Worm (Caenorhabditis elegans) whole organism, L2 larva: Measurements from ENCODE around the gene oma-1.

Source experiments
- C34F6.9 ChIP-seq: fragments of 150-350 bp; optimal IDR thresholded peaks from 2 replicates; lab custom pipeline; 2014; ENCODE audit warnings: missing biosample characterization, missing genetic modification characterization
- F13H6.1 ChIP-seq: sonication (generic microtip); optimal IDR thresholded peaks from 2 replicates; lab custom pipeline; 2016; ENCODE audit warnings: missing genetic modification characterization, missing compliant biosample characterization
- R02D3.7 ChIP-seq: fragments of 150-350 bp; optimal IDR thresholded peaks from 2 replicates; lab custom pipeline; 2014; ENCODE audit warnings: missing biosample characterization, missing genetic modification characterization
- Y55F3AM.14 ChIP-seq: fragments of 200-800 bp; sonication (Bioruptor generic); optimal IDR thresholded peaks from 2 replicates; lab custom pipeline; 2018; ENCODE audit warnings: mild to moderate bottlenecking, missing genetic modification characterization, missing compliant biosample characterization
- ZK546.5 ChIP-seq: sonication (generic microtip); optimal IDR thresholded peaks from 2 replicates; lab custom pipeline; 2017; ENCODE audit warnings: missing biosample characterization, missing genetic modification characterization
- alr-1 ChIP-seq: fragments of 150-350 bp; optimal IDR thresholded peaks from 2 replicates; lab custom pipeline; 2014; ENCODE audit warnings: missing biosample characterization, missing genetic modification characterization
- aly-2 ChIP-seq: fragments of 150-350 bp; optimal IDR thresholded peaks from 2 replicates; lab custom pipeline; 2014; ENCODE audit warnings: missing biosample characterization, missing genetic modification characterization
- ama-1 ChIP-seq: fragments of 150-350 bp; optimal IDR thresholded peaks from 2 replicates; lab custom pipeline; 2018; ENCODE audit warnings: inconsistent platforms
- blmp-1 ChIP-seq: sonication (generic microtip); optimal IDR thresholded peaks from 2 replicates; lab custom pipeline; 2017; ENCODE audit warnings: missing genetic modification characterization, mild to moderate bottlenecking, missing compliant biosample characterization, antibody characterized with exemption, moderate library complexity; ENCODE audit not compliant: insufficient read depth
- ceh-16 ChIP-seq: fragments of 150-350 bp; optimal IDR thresholded peaks from 2 replicates; lab custom pipeline; 2014; ENCODE audit warnings: missing biosample characterization, missing genetic modification characterization
- ceh-82 ChIP-seq: fragments of 150-350 bp; optimal IDR thresholded peaks from 2 replicates; lab custom pipeline; 2014; ENCODE audit warnings: missing biosample characterization, missing genetic modification characterization
- crh-2 ChIP-seq: sonication (generic microtip); optimal IDR thresholded peaks from 2 replicates; lab custom pipeline; 2017; ENCODE audit warnings: missing biosample characterization, missing genetic modification characterization
- dmd-4 ChIP-seq: sonication (generic microtip); optimal IDR thresholded peaks from 2 replicates; lab custom pipeline; 2017; ENCODE audit warnings: missing biosample characterization, missing genetic modification characterization
- egl-27 ChIP-seq: sonication (generic microtip); optimal IDR thresholded peaks from 3 replicates; lab custom pipeline; 2017; ENCODE audit warnings: missing biosample characterization, missing genetic modification reagents, missing genetic modification characterization
- elt-1 ChIP-seq: fragments of 150-350 bp; optimal IDR thresholded peaks from 2 replicates; lab custom pipeline; 2014; ENCODE audit warnings: missing biosample characterization, missing genetic modification characterization
- elt-3 ChIP-seq: sonication (generic microtip); optimal IDR thresholded peaks from 2 replicates; lab custom pipeline; 2017; ENCODE audit warnings: missing biosample characterization, missing genetic modification characterization
- fos-1 ChIP-seq: fragments of 150-350 bp; optimal IDR thresholded peaks from 2 replicates; lab custom pipeline; 2014; ENCODE audit warnings: missing biosample characterization, missing genetic modification characterization
- gmeb-1 ChIP-seq: fragments of 150-350 bp; optimal IDR thresholded peaks from 2 replicates; lab custom pipeline; 2014; ENCODE audit warnings: missing biosample characterization, missing genetic modification characterization
- lin-11 ChIP-seq: fragments of 150-350 bp; sonication (generic microtip); optimal IDR thresholded peaks from 2 replicates; lab custom pipeline; 2014; ENCODE audit warnings: missing biosample characterization, missing genetic modification characterization, inconsistent platforms, mixed read lengths
- lin-13 ChIP-seq: fragments of 150-350 bp; optimal IDR thresholded peaks from 2 replicates; lab custom pipeline; 2014; ENCODE audit warnings: missing biosample characterization, missing genetic modification reagents, missing genetic modification characterization
- lin-39 ChIP-seq: fragments of 150-350 bp; optimal IDR thresholded peaks from 2 replicates; lab custom pipeline; 2014; ENCODE audit warnings: missing biosample characterization, missing genetic modification reagents, missing genetic modification characterization
- lsy-2 ChIP-seq, 2 experiments: fragments of 150-350 bp in 1 of 2; sonication (generic microtip) in 1 of 2; optimal IDR thresholded peaks; 2 replicates each; lab custom pipeline; 2014 to 2017; ENCODE audit warnings: missing biosample characterization in 2 of 2, missing genetic modification characterization in 2 of 2
- mab-5 ChIP-seq: fragments of 150-350 bp; optimal IDR thresholded peaks from 2 replicates; lab custom pipeline; 2014; ENCODE audit warnings: missing biosample characterization, missing genetic modification characterization
- mbf-1 ChIP-seq: sonication (generic microtip); optimal IDR thresholded peaks from 2 replicates; lab custom pipeline; 2017; ENCODE audit warnings: missing biosample characterization, missing genetic modification characterization
- mdl-1 ChIP-seq, 2 experiments: fragments of 150-350 bp in 1 of 2; sonication (generic microtip) in 1 of 2; optimal IDR thresholded peaks; 2 replicates each; lab custom pipeline; 2017; ENCODE audit warnings: missing biosample characterization in 2 of 2, missing genetic modification characterization in 2 of 2
- nhr-10 ChIP-seq: sonication (generic microtip); optimal IDR thresholded peaks from 2 replicates; lab custom pipeline; 2017; ENCODE audit warnings: missing biosample characterization, missing genetic modification characterization
- nhr-11 ChIP-seq: fragments of 150-350 bp; optimal IDR thresholded peaks from 2 replicates; lab custom pipeline; 2014; ENCODE audit warnings: missing biosample characterization, missing genetic modification characterization
- nhr-12 ChIP-seq: fragments of 150-350 bp; optimal IDR thresholded peaks from 2 replicates; lab custom pipeline; 2014; ENCODE audit warnings: missing biosample characterization, missing genetic modification characterization
- nhr-129 ChIP-seq: fragments of 150-350 bp; optimal IDR thresholded peaks from 2 replicates; lab custom pipeline; 2014; ENCODE audit warnings: missing biosample characterization, missing genetic modification characterization
- nhr-21 ChIP-seq: fragments of 150-350 bp; optimal IDR thresholded peaks from 2 replicates; lab custom pipeline; 2014; ENCODE audit warnings: missing biosample characterization, missing genetic modification characterization
- nhr-23 ChIP-seq: fragments of 150-350 bp; optimal IDR thresholded peaks from 2 replicates; lab custom pipeline; 2014; ENCODE audit warnings: missing biosample characterization, missing genetic modification reagents, missing genetic modification characterization
- nhr-237 ChIP-seq: fragments of 150-350 bp; optimal IDR thresholded peaks from 2 replicates; lab custom pipeline; 2014; ENCODE audit warnings: missing biosample characterization, missing genetic modification characterization
- nhr-25 ChIP-seq: fragments of 150-350 bp; sonication (generic microtip); optimal IDR thresholded peaks from 3 replicates; lab custom pipeline; 2014; ENCODE audit warnings: missing biosample characterization, missing genetic modification characterization
- nhr-6 ChIP-seq: fragments of 150-350 bp; optimal IDR thresholded peaks from 2 replicates; lab custom pipeline; 2014; ENCODE audit warnings: missing biosample characterization, missing genetic modification characterization
- nhr-77 ChIP-seq: fragments of 150-350 bp; optimal IDR thresholded peaks from 2 replicates; lab custom pipeline; 2014; ENCODE audit warnings: missing biosample characterization, missing genetic modification characterization
- peb-1 ChIP-seq: fragments of 150-350 bp; optimal IDR thresholded peaks from 2 replicates; lab custom pipeline; 2014; ENCODE audit warnings: missing biosample characterization, missing genetic modification characterization
- sem-4 ChIP-seq: fragments of 150-350 bp; optimal IDR thresholded peaks from 2 replicates; lab custom pipeline; 2014; ENCODE audit warnings: missing biosample characterization, missing genetic modification reagents, missing genetic modification characterization
- skn-1 ChIP-seq: sonication (generic microtip); optimal IDR thresholded peaks from 2 replicates; lab custom pipeline; 2017; ENCODE audit warnings: missing biosample characterization, missing genetic modification characterization
- sma-3 ChIP-seq: sonication (generic microtip); optimal IDR thresholded peaks from 2 replicates; lab custom pipeline; 2016; ENCODE audit warnings: missing genetic modification reagents, missing genetic modification characterization, missing compliant biosample characterization
- sma-9 ChIP-seq, 2 experiments: fragments of 150-350 bp in 1 of 2; sonication (generic microtip) in 1 of 2; optimal IDR thresholded peaks; 2 replicates each; lab custom pipeline; 2014 to 2016; ENCODE audit warnings: missing genetic modification characterization in 2 of 2, mild to moderate bottlenecking in 1 of 2, missing biosample characterization in 1 of 2, missing compliant biosample characterization in 1 of 2, missing genetic modification reagents in 1 of 2, moderate library complexity in 1 of 2
- snpc-4 ChIP-seq: fragments of 150-350 bp; optimal IDR thresholded peaks from 2 replicates; lab custom pipeline; 2014; ENCODE audit warnings: missing biosample characterization, missing genetic modification characterization
- unc-39 ChIP-seq: fragments of 150-350 bp; optimal IDR thresholded peaks from 2 replicates; lab custom pipeline; 2014; ENCODE audit warnings: missing biosample characterization, missing genetic modification characterization
- unc-55 ChIP-seq: fragments of 150-350 bp; sonication (generic microtip); optimal IDR thresholded peaks from 3 replicates; lab custom pipeline; 2014; ENCODE audit warnings: missing biosample characterization, missing genetic modification reagents, missing genetic modification characterization
- unc-62 ChIP-seq: fragments of 150-350 bp; optimal IDR thresholded peaks from 2 replicates; lab custom pipeline; 2014; ENCODE audit warnings: missing biosample characterization, missing genetic modification reagents, missing genetic modification characterization
- zag-1 ChIP-seq: fragments of 150-350 bp; optimal IDR thresholded peaks from 2 replicates; lab custom pipeline; 2014; ENCODE audit warnings: missing biosample characterization, missing genetic modification characterization
- ztf-1 ChIP-seq: fragments of 200-800 bp; sonication (Bioruptor generic); conservative IDR thresholded peaks from 2 replicates; pipeline ENCODE4 v1.3.6; 2022; ENCODE audit warnings: missing genetic modification characterization, missing compliant biosample characterization
- ztf-11 ChIP-seq: sonication (generic microtip); optimal IDR thresholded peaks from 2 replicates; lab custom pipeline; 2017; ENCODE audit warnings: missing biosample characterization, missing genetic modification characterization
- ztf-4 ChIP-seq: fragments of 150-350 bp; optimal IDR thresholded peaks from 2 replicates; lab custom pipeline; 2014; ENCODE audit warnings: missing biosample characterization, missing genetic modification characterization

Gene oma-1

ce11 chrIV:8892558-8892957 is 3.8 kb downstream of the oma-1 start, which contains the start of gene C27B7.2:
Gene C27B7.2, plus strand, starts transcription at chrIV:8892858.
- no peak for TF ChIP-seq Y55F3AM.14 (GFP tag; lab: Kevin White, UChicago)
- TF ChIP-seq aly-2: no peak
- no peak for TF ChIP-seq nhr-129 (tag; lab: Kevin White, UChicago)
- TF ChIP-seq R02D3.7: no peak
- TF ChIP-seq elt-1: no peak
- no peak for TF ChIP-seq nhr-25 (tag; lab: Kevin White, UChicago)
- TF ChIP-seq fos-1 (tag; lab: Kevin White, UChicago): no peak
- TF ChIP-seq ZK546.5 (tag; lab: Kevin White, UChicago): no peak
- TF ChIP-seq ceh-82 (tag; lab: Kevin White, UChicago): no peak
- no peak for TF ChIP-seq sma-3
- TF ChIP-seq crh-2 (tag; lab: Kevin White, UChicago): no peak
- TF ChIP-seq F13H6.1 (tag; lab: Kevin White, UChicago): no peak
- no peak for TF ChIP-seq peb-1 (tag; lab: Kevin White, UChicago)
- no peak for TF ChIP-seq ceh-16 (tag; lab: Kevin White, UChicago)
- TF ChIP-seq egl-27 (tag; lab: Kevin White, UChicago): no peak
- TF ChIP-seq dmd-4 (tag; lab: Kevin White, UChicago): no peak
- no peak for TF ChIP-seq nhr-21 (tag; lab: Kevin White, UChicago)
- TF ChIP-seq nhr-10 (tag; lab: Kevin White, UChicago): no peak
- no peak for TF ChIP-seq blmp-1 (tag; lab: Kevin White, UChicago)

ce11 chrIV:8893746-8894145 is 5.0 kb downstream of the oma-1 start, which contains the start of gene rad-54.L2:
Gene rad-54.L2, plus strand, starts transcription at chrIV:8894077.
- no peak for TF ChIP-seq nhr-77
- TF ChIP-seq nhr-129 (tag; lab: Kevin White, UChicago): peak; percentile 64
- peak; percentile 52 for TF ChIP-seq snpc-4 (tag; lab: Kevin White, UChicago)
- TF ChIP-seq R02D3.7: no peak
- no peak for TF ChIP-seq aly-2
- peak; percentile 86 for TF ChIP-seq unc-55
- TF ChIP-seq mbf-1: no peak
- TF ChIP-seq nhr-12: no peak
- TF ChIP-seq ceh-82 (tag; lab: Kevin White, UChicago): no peak
- TF ChIP-seq zag-1 (tag; lab: Kevin White, UChicago): no peak
- TF ChIP-seq lin-39 (tag; lab: Kevin White, UChicago): no peak
- peak; percentile 30 to 72 for TF ChIP-seq lsy-2 (tag; optimal IDR thresholded peaks at IDR 0.05; lab: Kevin White, UChicago)
- no peak for TF ChIP-seq sem-4
- no peak for TF ChIP-seq peb-1 (tag; lab: Kevin White, UChicago)
- TF ChIP-seq alr-1 (tag; lab: Kevin White, UChicago): no peak
- no peak for TF ChIP-seq ztf-1 (GFP tag; lab: Robert Waterston, UW)
- TF ChIP-seq ceh-16 (tag; lab: Kevin White, UChicago): no peak
- no peak for TF ChIP-seq Y55F3AM.14 (GFP tag; lab: Kevin White, UChicago)
- TF ChIP-seq mab-5 (tag; lab: Kevin White, UChicago): no peak
- no peak for TF ChIP-seq sma-9 (GFP tag; optimal IDR thresholded peaks at IDR 0.05; lab: Kevin White, UChicago)
- TF ChIP-seq sma-9 (tag; optimal IDR thresholded peaks at IDR 0.05; lab: Kevin White, UChicago): no peak
- TF ChIP-seq dmd-4 (tag; lab: Kevin White, UChicago): no peak
- TF ChIP-seq egl-27 (tag; lab: Kevin White, UChicago): no peak
- no peak for TF ChIP-seq ztf-4 (tag; lab: Kevin White, UChicago)
- TF ChIP-seq lin-11 (tag; lab: Kevin White, UChicago): no peak
- peak; percentile 39 for TF ChIP-seq nhr-10 (tag; lab: Kevin White, UChicago)
- TF ChIP-seq skn-1 (tag; lab: Kevin White, UChicago): no peak
- peak; percentile 63 for TF ChIP-seq fos-1 (tag; lab: Kevin White, UChicago)
- no peak for TF ChIP-seq nhr-23 (tag; lab: Kevin White, UChicago)
- TF ChIP-seq gmeb-1 (tag; lab: Kevin White, UChicago): peak; percentile 46
- TF ChIP-seq elt-3: no peak
- TF ChIP-seq F13H6.1 (tag; lab: Kevin White, UChicago): peak; percentile 29
- no peak for TF ChIP-seq mdl-1 (tag; optimal IDR thresholded peaks at IDR 0.05; lab: Kevin White, UChicago)
- no peak for TF ChIP-seq nhr-11
- TF ChIP-seq C34F6.9: peak; percentile 96
- TF ChIP-seq nhr-21 (tag; lab: Kevin White, UChicago): no peak
- TF ChIP-seq elt-1: no peak
- no peak for TF ChIP-seq ztf-11 (tag; lab: Kevin White, UChicago)
- TF ChIP-seq nhr-25 (tag; lab: Kevin White, UChicago): peak; percentile 61
- TF ChIP-seq lin-13: peak; percentile 37
- TF ChIP-seq ZK546.5 (tag; lab: Kevin White, UChicago): no peak
- TF ChIP-seq nhr-6 (tag; lab: Kevin White, UChicago): no peak
- TF ChIP-seq unc-39: no peak
- TF ChIP-seq unc-62: no peak
- TF ChIP-seq ama-1 (lab: Kevin White, UChicago): no peak
- peak; percentile 80 for TF ChIP-seq crh-2 (tag; lab: Kevin White, UChicago)
- TF ChIP-seq blmp-1 (tag; lab: Kevin White, UChicago): no peak
- peak; percentile 36 for TF ChIP-seq sma-3
- no peak for TF ChIP-seq nhr-237 (tag; lab: Kevin White, UChicago)
- TF ChIP-seq, all 48 proteins: peak for 13
